Fruit fly (Drosophila melanogaster) whole organism, embryonic: ENCODE results near the gene cindr.

ENCODE experiments used
- Bgb ChIP-seq: fragments of 200-800 bp; sonication (Bioruptor generic); IDR thresholded peaks from 2 replicates; pipeline ENCODE4 v1.3.6; 2022; ENCODE audit warnings: missing biosample characterization, missing genetic modification characterization; ENCODE audit not compliant: partially characterized antibody
- CG11456 ChIP-seq: fragments of 200-800 bp; sonication (Bioruptor generic); IDR thresholded peaks from 3 replicates; pipeline ENCODE4 v1.3.6; 2022; ENCODE audit warnings: missing biosample characterization, missing genetic modification characterization
- CG11504 ChIP-seq: fragments of 200-800 bp; sonication (Bioruptor generic); optimal IDR thresholded peaks from 3 replicates; lab custom pipeline; 2019; ENCODE audit warnings: missing biosample characterization, mild to moderate bottlenecking, missing genetic modification characterization, moderate library complexity
- CG1233 ChIP-seq: fragments of 200-800 bp; sonication (Bioruptor generic); optimal IDR thresholded peaks from 4 replicates; lab custom pipeline; 2018; ENCODE audit warnings: missing biosample characterization, mild to moderate bottlenecking, missing genetic modification characterization
- CG13287 ChIP-seq: fragments of 200-800 bp; sonication (Bioruptor generic); IDR thresholded peaks from 2 replicates; pipeline ENCODE4 v1.3.6; 2022; ENCODE audit warnings: missing biosample characterization, missing genetic modification characterization; ENCODE audit not compliant: partially characterized antibody
- CG13624 ChIP-seq: fragments of 200-800 bp; sonication (Bioruptor generic); optimal IDR thresholded peaks from 2 replicates; lab custom pipeline; 2016; ENCODE audit warnings: missing biosample characterization, missing genetic modification characterization
- CG15601 ChIP-seq: fragments of 200-800 bp; sonication (Bioruptor generic); optimal IDR thresholded peaks from 3 replicates; lab custom pipeline; 2019; ENCODE audit warnings: missing biosample characterization, mild to moderate bottlenecking, missing genetic modification characterization, moderate library complexity
- CG3163 ChIP-seq: fragments of 200-800 bp; sonication (Bioruptor generic); optimal IDR thresholded peaks from 3 replicates; lab custom pipeline; 2016; ENCODE audit warnings: missing biosample characterization, missing genetic modification characterization
- CG34224 ChIP-seq: fragments of 200-800 bp; sonication (Bioruptor generic); IDR thresholded peaks from 3 replicates; pipeline ENCODE4 v1.3.6; 2022; ENCODE audit warnings: missing biosample characterization, missing genetic modification characterization; ENCODE audit not compliant: partially characterized antibody
- CG5180 ChIP-seq: fragments of 200-800 bp; sonication (Bioruptor generic); optimal IDR thresholded peaks from 3 replicates; lab custom pipeline; 2017; ENCODE audit warnings: missing biosample characterization, missing genetic modification characterization, mild to moderate bottlenecking, moderate library complexity, missing genetic modification reagents
- CG6272 ChIP-seq: fragments of 200-800 bp; sonication (Bioruptor generic); IDR thresholded peaks from 2 replicates; pipeline ENCODE4 v1.3.6; 2022; ENCODE audit warnings: missing biosample characterization, missing genetic modification characterization
- CG6791 ChIP-seq: fragments of 200-800 bp; sonication (Bioruptor generic); IDR thresholded peaks from 3 replicates; pipeline ENCODE4 v1.3.6; 2022; ENCODE audit warnings: missing biosample characterization, missing genetic modification characterization; ENCODE audit not compliant: partially characterized antibody
- CG7786 ChIP-seq: fragments of 200-800 bp; sonication (Bioruptor generic); optimal IDR thresholded peaks from 2 replicates; lab custom pipeline; 2016; ENCODE audit warnings: missing biosample characterization, missing genetic modification characterization
- CG8089 ChIP-seq: fragments of 200-800 bp; sonication (Bioruptor generic); optimal IDR thresholded peaks from 3 replicates; lab custom pipeline; 2016; ENCODE audit warnings: missing biosample characterization, missing genetic modification characterization
- CG8478 ChIP-seq: fragments of >200 bp; optimal IDR thresholded peaks from 2 replicates; lab custom pipeline; 2018
- Dll ChIP-seq: fragments of 200-800 bp; sonication (Bioruptor generic); IDR thresholded peaks from 4 replicates; pipeline ENCODE4 v1.3.6; 2022; ENCODE audit warnings: missing biosample characterization, missing genetic modification characterization; ENCODE audit not compliant: partially characterized antibody
- Dp ChIP-seq: fragments of 200-800 bp; sonication (Bioruptor generic); optimal IDR thresholded peaks from 2 replicates; lab custom pipeline; 2018; ENCODE audit warnings: missing biosample characterization, mild to moderate bottlenecking, missing genetic modification characterization, moderate library complexity
- Jarid2 ChIP-seq: fragments of 200-800 bp; sonication (Bioruptor generic); optimal IDR thresholded peaks from 3 replicates; lab custom pipeline; 2017; ENCODE audit warnings: mild to moderate bottlenecking, missing biosample characterization, missing genetic modification reagents, missing genetic modification characterization
- MTF-1 ChIP-seq: fragments of 200-800 bp; sonication (Bioruptor generic); optimal IDR thresholded peaks from 2 replicates; lab custom pipeline; 2018; ENCODE audit warnings: missing biosample characterization, mild to moderate bottlenecking, missing genetic modification characterization, borderline replicate concordance
- Nf-YB ChIP-seq: fragments of 200-800 bp; sonication (Bioruptor generic); optimal IDR thresholded peaks from 3 replicates; lab custom pipeline; 2019; ENCODE audit warnings: missing biosample characterization, mild to moderate bottlenecking, missing genetic modification characterization, moderate library complexity
- Trl ChIP-seq, 3 experiments: fragments of >200 bp in 2 of 3; fragments of 200-800 bp in 1 of 3; sonication (Bioruptor generic) in 1 of 3; optimal IDR thresholded peaks; 2 replicates in 1 of 3; 3 replicates in 2 of 3; lab custom pipeline; 2016 to 2017; ENCODE audit warnings: missing biosample characterization in 1 of 3, missing genetic modification characterization in 1 of 3
- abd-A ChIP-seq: fragments of 200-800 bp; sonication (Bioruptor generic); optimal IDR thresholded peaks from 3 replicates; lab custom pipeline; 2019; ENCODE audit warnings: missing biosample characterization, mild to moderate bottlenecking, missing genetic modification characterization, moderate library complexity
- amos ChIP-seq: fragments of 200-800 bp; sonication (Bioruptor generic); IDR thresholded peaks from 2 replicates; pipeline ENCODE4 v1.3.6; 2022; ENCODE audit warnings: missing biosample characterization, missing genetic modification characterization; ENCODE audit not compliant: partially characterized antibody
- chinmo ChIP-seq: fragments of 200-800 bp; sonication (Bioruptor generic); IDR thresholded peaks from 4 replicates; pipeline ENCODE4 v1.3.6; 2022; ENCODE audit warnings: missing biosample characterization, missing genetic modification characterization; ENCODE audit not compliant: partially characterized antibody
- ci ChIP-seq: fragments of 200-800 bp; sonication (Bioruptor generic); IDR thresholded peaks from 3 replicates; pipeline ENCODE4 v1.3.6; 2022; ENCODE audit warnings: missing biosample characterization, missing genetic modification characterization
- crc ChIP-seq: fragments of 200-800 bp; sonication (Bioruptor generic); optimal IDR thresholded peaks from 2 replicates; lab custom pipeline; 2016; ENCODE audit warnings: missing biosample characterization, missing genetic modification characterization
- dati ChIP-seq: fragments of 200-800 bp; sonication (Bioruptor generic); IDR thresholded peaks from 2 replicates; pipeline ENCODE4 v1.3.6; 2022; ENCODE audit warnings: missing biosample characterization, missing genetic modification characterization
- dmrt11E ChIP-seq: fragments of 200-800 bp; sonication (Bioruptor generic); optimal IDR thresholded peaks from 3 replicates; lab custom pipeline; 2018; ENCODE audit warnings: missing biosample characterization, mild to moderate bottlenecking, missing genetic modification characterization, moderate library complexity
- eve ChIP-seq, 2 experiments: fragments of >200 bp; optimal IDR thresholded peaks; 2 replicates each; lab custom pipeline; 2017; ENCODE audit warnings: missing biosample characterization in 2 of 2, missing genetic modification characterization in 2 of 2
- gcm2 ChIP-seq: fragments of 200-800 bp; sonication (Bioruptor generic); optimal IDR thresholded peaks from 2 replicates; lab custom pipeline; 2016; ENCODE audit warnings: missing biosample characterization, missing genetic modification characterization
- grn ChIP-seq: fragments of 200-800 bp; sonication (Bioruptor generic); optimal IDR thresholded peaks from 3 replicates; lab custom pipeline; 2017; ENCODE audit warnings: missing biosample characterization, missing genetic modification characterization
- mirr ChIP-seq: fragments of 200-800 bp; sonication (Bioruptor generic); optimal IDR thresholded peaks from 3 replicates; lab custom pipeline; 2018; ENCODE audit warnings: missing biosample characterization, mild to moderate bottlenecking, missing genetic modification characterization
- nom ChIP-seq: fragments of 200-800 bp; sonication (Bioruptor generic); optimal IDR thresholded peaks from 2 replicates; lab custom pipeline; 2017; ENCODE audit warnings: missing biosample characterization, missing genetic modification characterization, mild to moderate bottlenecking, moderate library complexity, missing genetic modification reagents
- oc ChIP-seq: fragments of 200-800 bp; sonication (Bioruptor generic); optimal IDR thresholded peaks from 2 replicates; lab custom pipeline; 2018; ENCODE audit warnings: missing biosample characterization, mild to moderate bottlenecking, missing genetic modification characterization, moderate library complexity
- pnt ChIP-seq: fragments of 200-800 bp; sonication (Bioruptor generic); optimal IDR thresholded peaks from 3 replicates; lab custom pipeline; 2016; ENCODE audit warnings: missing biosample characterization, missing genetic modification characterization
- prd ChIP-seq, 3 experiments: fragments of >200 bp in 2 of 3; fragments of 200-800 bp in 1 of 3; sonication (Bioruptor generic) in 1 of 3; optimal IDR thresholded peaks in 2 of 3; IDR thresholded peaks in 1 of 3; 2 replicates in 2 of 3; 3 replicates in 1 of 3; pipeline versions ENCODE4 v1.3.6 to Lab custom; 2017 to 2022; ENCODE audit warnings: missing biosample characterization in 1 of 3, missing genetic modification characterization in 1 of 3
- sd ChIP-seq: fragments of 200-800 bp; sonication (Bioruptor generic); optimal IDR thresholded peaks from 3 replicates; lab custom pipeline; 2018; ENCODE audit warnings: missing biosample characterization, mild to moderate bottlenecking, missing genetic modification characterization, moderate library complexity
- sqz ChIP-seq: fragments of 200-800 bp; sonication (Bioruptor generic); optimal IDR thresholded peaks from 3 replicates; lab custom pipeline; 2018; ENCODE audit warnings: missing biosample characterization, mild to moderate bottlenecking, missing genetic modification characterization
- tx ChIP-seq: fragments of 200-800 bp; sonication (Bioruptor generic); optimal IDR thresholded peaks from 2 replicates; lab custom pipeline; 2016; ENCODE audit warnings: missing biosample characterization, missing genetic modification characterization
- unc-4 ChIP-seq: fragments of 200-800 bp; sonication (Bioruptor generic); IDR thresholded peaks from 2 replicates; pipeline ENCODE4 v1.3.6; 2022; ENCODE audit warnings: missing biosample characterization, missing genetic modification characterization; ENCODE audit not compliant: partially characterized antibody
- vvl ChIP-seq: fragments of 200-800 bp; sonication (Bioruptor generic); IDR thresholded peaks from 2 replicates; pipeline ENCODE4 v1.3.6; 2022; ENCODE audit warnings: missing biosample characterization, missing genetic modification characterization
- zen2 ChIP-seq: fragments of 200-800 bp; sonication (Bioruptor generic); IDR thresholded peaks from 3 replicates; pipeline ENCODE4 v1.3.6; 2022; ENCODE audit warnings: missing biosample characterization, missing genetic modification characterization; ENCODE audit not compliant: partially characterized antibody

cindr gene

DNA sequence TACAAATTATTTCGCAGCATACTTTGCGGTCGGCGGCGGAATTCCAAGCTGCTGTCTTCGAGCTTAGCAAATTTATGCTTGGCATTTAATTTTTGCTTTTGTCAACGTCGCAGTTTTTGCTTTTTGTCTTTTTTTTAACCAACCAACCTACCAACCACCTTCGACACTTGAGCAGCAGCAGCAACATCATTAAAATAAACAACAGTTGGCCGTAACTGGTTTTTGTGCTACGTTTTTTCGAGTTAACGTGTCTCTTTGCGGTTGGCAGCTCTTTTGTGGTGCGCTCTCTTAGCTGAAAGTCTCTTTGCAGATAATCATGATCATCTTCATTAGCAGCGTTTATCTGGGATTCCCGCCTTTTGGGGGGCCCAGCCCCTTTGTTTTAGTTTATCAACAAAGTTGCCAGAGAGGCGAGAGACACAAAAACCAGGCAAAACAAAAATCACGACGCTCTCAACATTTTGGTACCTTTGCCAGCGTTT lies 13.6 kb downstream of the cindr start:
- TF ChIP-seq zen2 (GFP tag; lab: Robert Waterston, UW) (no peak), nom (GFP tag; lab: Kevin White, UChicago) (peak; percentile 90), mirr (GFP tag; lab: Kevin White, UChicago) (no peak), vvl (GFP tag; lab: Robert Waterston, UW) (peak; percentile 49; the same call in 1 of the 2 replicates), amos (no peak; the same call in 1 of the 2 replicates), CG1233 (GFP tag; lab: Kevin White, UChicago) (no peak), Trl (optimal IDR thresholded peaks at IDR 0.05; lab: Kevin White, UChicago) (peak; percentile 60 to 74), Trl (GFP tag; optimal IDR thresholded peaks at IDR 0.05; lab: Kevin White, UChicago) (no peak), CG13287 (GFP tag; lab: Robert Waterston, UW) (peak; percentile 28; the same call in 1 of the 2 replicates), CG5180 (GFP tag; lab: Kevin White, UChicago) (no peak), sd (tag; lab: Kevin White, UChicago) (peak; percentile 91), abd-A (tag; lab: Kevin White, UChicago) (peak; percentile 72), tx (GFP tag; lab: Kevin White, UChicago) (no peak), MTF-1 (GFP tag; lab: Kevin White, UChicago) (no peak), Dll (0 out of 4 replicates have a peak, but pooled peaks have one; percentile 33), chinmo (GFP tag; lab: Robert Waterston, UW) (peak; percentile 93), CG34224 (GFP tag; lab: Robert Waterston, UW) (peak; percentile 48; the same call in 2 of the 3 replicates), sqz (GFP tag; lab: Kevin White, UChicago) (peak; percentile 78), Nf-YB (GFP tag; lab: Kevin White, UChicago) (no peak), pnt (GFP tag; lab: Kevin White, UChicago) (no peak), crc (GFP tag; lab: Kevin White, UChicago) (no peak), CG13624 (GFP tag; lab: Kevin White, UChicago) (peak; percentile 14), CG3163 (peak; percentile 95), prd (optimal IDR thresholded peaks at IDR 0.05; lab: Kevin White, UChicago) (no peak), prd (GFP tag; IDR thresholded peaks at IDR 0.05; lab: Robert Waterston, UW) (no peak), dati (GFP tag; lab: Robert Waterston, UW) (no peak), eve (GFP tag; optimal IDR thresholded peaks at IDR 0.05; lab: Kevin White, UChicago) (peak in 1 of 2 experiments; percentile 50), CG11456 (GFP tag; lab: Robert Waterston, UW) (no peak), CG11504 (peak; percentile 99), Dp (GFP tag; lab: Kevin White, UChicago) (no peak), ci (GFP tag; lab: Robert Waterston, UW) (peak; percentile 29; the same call in 1 of the 3 replicates), unc-4 (GFP tag; lab: Robert Waterston, UW) (0 out of 2 replicates have a peak, but pooled peaks have one; percentile 35), oc (tag; lab: Kevin White, UChicago) (peak; percentile 55), Bgb (GFP tag; lab: Robert Waterston, UW) (0 out of 2 replicates have a peak, but pooled peaks have one; percentile 20), gcm2 (GFP tag; lab: Kevin White, UChicago) (no peak)

dm6 chr3R:30827544-30827943 lies 19.1 kb downstream of the cindr start, which contains the start of gene CG15544:
Gene CG15544, plus strand, starts transcription at chr3R:30827819.
- TF ChIP-seq CG6791 (GFP tag; lab: Robert Waterston, UW) (0 out of 3 replicates have a peak, but pooled peaks have one; percentile 8), CG7786 (GFP tag; lab: Kevin White, UChicago) (no peak), CG8478 (no peak), CG15601 (tag; lab: Kevin White, UChicago) (no peak), chinmo (GFP tag; lab: Robert Waterston, UW) (0 out of 4 replicates have a peak, but pooled peaks have one; percentile 43), CG8089 (GFP tag; lab: Kevin White, UChicago) (no peak), grn (GFP tag; lab: Kevin White, UChicago) (peak; percentile 29), CG6272 (GFP tag; lab: Robert Waterston, UW) (0 out of 2 replicates have a peak, but pooled peaks have one; percentile 14), Bgb (GFP tag; lab: Robert Waterston, UW) (0 out of 2 replicates have a peak, but pooled peaks have one; percentile 14), Jarid2 (GFP tag; lab: Kevin White, UChicago) (peak; percentile 21), dmrt11E (tag; lab: Kevin White, UChicago) (no peak), sd (tag; lab: Kevin White, UChicago) (peak; percentile 31)
- TF ChIP-seq, all 482 proteins: peak for 7
